Worm (Caenorhabditis elegans) whole organism, midembryonic: ENCODE results near the gene npr-35.

Experiments used
- T22C8.4 ChIP-seq: fragments of 200-800 bp; sonication (Bioruptor generic); IDR thresholded peaks from 2 replicates; pipeline ENCODE4 v1.3.6; 2022; ENCODE audit warnings: missing genetic modification characterization, missing compliant biosample characterization
- cog-1 ChIP-seq: sonication (generic microtip); optimal IDR thresholded peaks from 2 replicates; lab custom pipeline; 2016; ENCODE audit warnings: missing genetic modification characterization, missing compliant biosample characterization
- flt-1 ChIP-seq: fragments of 200-800 bp; sonication (Bioruptor generic); IDR thresholded peaks from 2 replicates; pipeline ENCODE4 v1.3.6; 2022; ENCODE audit warnings: missing genetic modification characterization, missing compliant biosample characterization
- klf-2 ChIP-seq: fragments of 200-800 bp; sonication (Bioruptor generic); conservative IDR thresholded peaks from 2 replicates; pipeline ENCODE4 v1.3.6; 2022; ENCODE audit warnings: missing genetic modification reagents, missing genetic modification characterization, missing compliant biosample characterization
- med-1 ChIP-seq: sonication (generic microtip); optimal IDR thresholded peaks from 2 replicates; lab custom pipeline; 2017; ENCODE audit warnings: missing genetic modification characterization, mild to moderate bottlenecking, missing compliant biosample characterization, antibody characterized with exemption, missing genetic modification reagents; ENCODE audit not compliant: insufficient read depth
- ref-1 ChIP-seq: fragments of 200-800 bp; sonication (Bioruptor generic); conservative IDR thresholded peaks from 2 replicates; pipeline ENCODE4 v1.3.6; 2022; ENCODE audit warnings: missing genetic modification reagents, missing genetic modification characterization, missing compliant biosample characterization
- tab-1 ChIP-seq: fragments of 200-800 bp; sonication (Bioruptor generic); IDR thresholded peaks from 2 replicates; pipeline ENCODE4 v1.3.6; 2022; ENCODE audit warnings: missing genetic modification characterization, missing compliant biosample characterization
- ztf-23 ChIP-seq: fragments of 200-800 bp; sonication (Bioruptor generic); IDR thresholded peaks from 2 replicates; pipeline ENCODE4 v1.3.6; 2022; ENCODE audit warnings: missing genetic modification reagents, missing genetic modification characterization, missing compliant biosample characterization
- ztf-29 ChIP-seq: fragments of 200-800 bp; sonication (Bioruptor generic); IDR thresholded peaks from 2 replicates; pipeline ENCODE4 v1.3.6; 2022; ENCODE audit warnings: missing genetic modification reagents, missing genetic modification characterization, missing compliant biosample characterization

Gene npr-35

ce11 chrIV:7757245-7757644, 13.6 kb downstream of the npr-35 start, which contains the start of gene C46A5.4:
TSS of gene C46A5.4 (minus strand) at chrIV:7757345.
- no peak for TF ChIP-seq flt-1
- TF ChIP-seq klf-2, result no peak
- no peak for TF ChIP-seq cog-1 (tag; lab: Kevin White, UChicago)
- no peak for TF ChIP-seq T22C8.4 (GFP tag; lab: Robert Waterston, UW)
- no peak for TF ChIP-seq ref-1 (GFP tag; lab: Robert Waterston, UW)
- TF ChIP-seq ztf-23 (GFP tag; lab: Robert Waterston, UW), result no peak
- no peak for TF ChIP-seq tab-1 (GFP tag; lab: Robert Waterston, UW)
- no peak for TF ChIP-seq med-1 (GFP tag; lab: Kevin White, UChicago)
- TF ChIP-seq ztf-29 (GFP tag; lab: Robert Waterston, UW), result no peak

- TF ChIP-seq cog-1 (tag; lab: Kevin White, UChicago), result no peak
- TF ChIP-seq ztf-23 (GFP tag; lab: Robert Waterston, UW), result no peak
- no peak for TF ChIP-seq tab-1 (GFP tag; lab: Robert Waterston, UW)
- no peak for TF ChIP-seq klf-2
- TF ChIP-seq flt-1, result no peak
- no peak for TF ChIP-seq T22C8.4 (GFP tag; lab: Robert Waterston, UW)
- no peak for TF ChIP-seq ztf-29 (GFP tag; lab: Robert Waterston, UW)
- TF ChIP-seq med-1 (GFP tag; lab: Kevin White, UChicago), result no peak
- no peak for TF ChIP-seq ref-1 (GFP tag; lab: Robert Waterston, UW)
Observed at ce11 chrIV:7759527-7759926, 15.9 kb downstream of the npr-35 start, which contains the start of gene dsb-3. TSS of gene dsb-3 (minus strand) at chrIV:7759627.

ce11 chrIV:7760117-7760516, 16.5 kb downstream of the npr-35 start, which contains the start of gene del-7:
TSS of gene del-7 (plus strand) at chrIV:7760417.
- TF ChIP-seq T22C8.4 (GFP tag; lab: Robert Waterston, UW), result no peak
- no peak for TF ChIP-seq flt-1
- TF ChIP-seq cog-1 (tag; lab: Kevin White, UChicago), result no peak
- TF ChIP-seq ztf-29 (GFP tag; lab: Robert Waterston, UW), result no peak
- no peak for TF ChIP-seq ztf-23 (GFP tag; lab: Robert Waterston, UW)
- no peak for TF ChIP-seq tab-1 (GFP tag; lab: Robert Waterston, UW)
- no peak for TF ChIP-seq klf-2
- TF ChIP-seq ref-1 (GFP tag; lab: Robert Waterston, UW), result no peak
- TF ChIP-seq med-1 (GFP tag; lab: Kevin White, UChicago), result no peak

- TF ChIP-seq tab-1 (GFP tag; lab: Robert Waterston, UW) (no peak), med-1 (GFP tag; lab: Kevin White, UChicago) (no peak), ztf-29 (GFP tag; lab: Robert Waterston, UW) (no peak), ztf-23 (GFP tag; lab: Robert Waterston, UW) (no peak), flt-1 (no peak), klf-2 (no peak), ref-1 (GFP tag; lab: Robert Waterston, UW) (no peak), cog-1 (tag; lab: Kevin White, UChicago) (no peak), T22C8.4 (GFP tag; lab: Robert Waterston, UW) (no peak)
Observed at ce11 chrIV:7763748-7764147, 20.1 kb downstream of the npr-35 start, which contains the start of the genes C46A5.6 and C46A5.1. TSS of gene C46A5.6 (minus strand) at chrIV:7763848. TSS of gene C46A5.1 (plus strand) at chrIV:7763931.

ce11 chrIV:7764319-7764718, 20.7 kb downstream of the npr-35 start:
- TF ChIP-seq ztf-29 (GFP tag; lab: Robert Waterston, UW) (no peak), klf-2 (no peak), T22C8.4 (GFP tag; lab: Robert Waterston, UW) (no peak), med-1 (GFP tag; lab: Kevin White, UChicago) (no peak)

ce11 chrIV:7770162-7770561, 26.5 kb downstream of the npr-35 start, which contains the start of gene rdl-1:
TSS of gene rdl-1 (minus strand) at chrIV:7770262.
- no peak for TF ChIP-seq ztf-29 (GFP tag; lab: Robert Waterston, UW)
- TF ChIP-seq cog-1 (tag; lab: Kevin White, UChicago), result no peak
- no peak for TF ChIP-seq tab-1 (GFP tag; lab: Robert Waterston, UW)
- TF ChIP-seq klf-2, result no peak
- no peak for TF ChIP-seq T22C8.4 (GFP tag; lab: Robert Waterston, UW)
- no peak for TF ChIP-seq med-1 (GFP tag; lab: Kevin White, UChicago)
- no peak for TF ChIP-seq flt-1
- TF ChIP-seq ref-1 (GFP tag; lab: Robert Waterston, UW), result no peak
- TF ChIP-seq ztf-23 (GFP tag; lab: Robert Waterston, UW), result no peak

ce11 chrIV:7774206-7774605, 30.6 kb downstream of the npr-35 start, which contains the start of the genes hcf-1 and swd-2.2:
TSS of gene hcf-1 (minus strand) at chrIV:7774275.
TSS of gene swd-2.2 (plus strand) at chrIV:7774411.
- TF ChIP-seq ztf-23 (GFP tag; lab: Robert Waterston, UW), result no peak
- TF ChIP-seq ref-1 (GFP tag; lab: Robert Waterston, UW), result no peak
- TF ChIP-seq ztf-29 (GFP tag; lab: Robert Waterston, UW), result no peak
- TF ChIP-seq tab-1 (GFP tag; lab: Robert Waterston, UW), result no peak

ce11 chrIV:7775725-7776124, 32.1 kb downstream of the npr-35 start, which contains the start of gene swd-2.1:
TSS of gene swd-2.1 (plus strand) at chrIV:7776025.
- TF ChIP-seq ztf-29 (GFP tag; lab: Robert Waterston, UW) (no peak), ref-1 (GFP tag; lab: Robert Waterston, UW) (no peak), T22C8.4 (GFP tag; lab: Robert Waterston, UW) (no peak), flt-1 (no peak), cog-1 (tag; lab: Kevin White, UChicago) (no peak), tab-1 (GFP tag; lab: Robert Waterston, UW) (no peak), ztf-23 (GFP tag; lab: Robert Waterston, UW) (no peak), med-1 (GFP tag; lab: Kevin White, UChicago) (no peak), klf-2 (no peak)

- TF ChIP-seq cog-1 (tag; lab: Kevin White, UChicago) (no peak), ztf-29 (GFP tag; lab: Robert Waterston, UW) (no peak), ztf-23 (GFP tag; lab: Robert Waterston, UW) (no peak), tab-1 (GFP tag; lab: Robert Waterston, UW) (no peak), med-1 (GFP tag; lab: Kevin White, UChicago) (no peak), T22C8.4 (GFP tag; lab: Robert Waterston, UW) (no peak), klf-2 (no peak), flt-1 (no peak), ref-1 (GFP tag; lab: Robert Waterston, UW) (no peak)
Observed at ce11 chrIV:7778865-7779264, 35.2 kb downstream of the npr-35 start, which contains the start of gene rpap-3. TSS of gene rpap-3 (minus strand) at chrIV:7778965.
